Worm (Caenorhabditis elegans): Measurements from ENCODE around the gene math-38.

The math-38 gene

DNA sequence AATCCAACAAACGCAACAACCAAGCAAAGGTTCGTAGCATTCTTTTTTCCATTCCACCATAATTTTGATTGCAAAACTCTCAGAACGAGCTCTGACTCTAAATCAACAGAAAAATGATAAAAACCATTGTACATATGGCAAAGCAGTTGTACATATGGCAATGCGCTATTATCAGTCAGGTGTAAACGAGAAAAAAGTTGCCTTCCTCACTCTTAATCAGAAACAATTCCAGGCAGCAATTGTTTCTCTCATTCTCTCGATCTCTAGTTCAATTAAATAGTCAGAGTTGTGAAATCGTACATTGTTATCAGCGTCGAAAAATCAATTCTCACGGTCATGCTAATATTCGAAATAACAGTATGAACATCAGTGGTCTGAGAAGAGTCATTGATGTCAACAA lies 42.0 kb upstream of the math-38 start:
- TF ChIP-seq K02D7.2 (tag; optimal IDR thresholded peaks at IDR 0.05) (no peak), elt-2 (tag; optimal IDR thresholded peaks at IDR 0.05) (peak; percentile 46), tbx-2 (tag; optimal IDR thresholded peaks at IDR 0.05) (no peak), hlh-30 (tag; optimal IDR thresholded peaks at IDR 0.05; ENCODE audit: insufficient read depth) (no peak)

DNA sequence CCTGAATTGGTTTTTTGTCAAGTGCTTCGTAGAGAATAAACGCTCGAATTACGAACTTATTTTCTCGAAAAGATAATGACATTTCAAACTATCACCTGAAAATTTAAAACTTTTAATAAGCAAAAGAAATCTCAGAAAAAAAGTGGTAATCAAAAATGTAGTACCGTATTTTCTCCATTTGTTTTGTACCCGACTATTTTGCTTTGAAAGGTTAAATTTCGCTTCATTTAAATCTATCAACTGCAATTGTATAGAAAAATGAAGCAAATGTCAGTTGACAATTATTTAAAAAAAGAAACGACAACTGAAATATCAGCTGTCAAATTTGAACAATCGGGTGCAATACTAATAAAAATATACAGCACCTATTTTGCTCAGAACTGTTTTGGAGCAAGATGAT lies 41.4 kb upstream of the math-38 start, which contains the start of gene fbxa-158:
Gene fbxa-158 (minus strand): TSS at position 101 of the 400 bp plus-strand sequence.
- TF ChIP-seq hlh-13 (GFP tag; optimal IDR thresholded peaks at IDR 0.05), result no peak
- TF ChIP-seq ceh-24 (tag; optimal IDR thresholded peaks at IDR 0.05), result no peak
- no peak for TF ChIP-seq ceh-34 (tag; optimal IDR thresholded peaks at IDR 0.05)
- TF ChIP-seq ceh-19 (GFP tag; optimal IDR thresholded peaks at IDR 0.05), result no peak
- TF ChIP-seq sdc-2 (tag; optimal IDR thresholded peaks at IDR 0.05), result no peak
- TF ChIP-seq nfya-1 (tag; optimal IDR thresholded peaks at IDR 0.05), result no peak

DNA sequence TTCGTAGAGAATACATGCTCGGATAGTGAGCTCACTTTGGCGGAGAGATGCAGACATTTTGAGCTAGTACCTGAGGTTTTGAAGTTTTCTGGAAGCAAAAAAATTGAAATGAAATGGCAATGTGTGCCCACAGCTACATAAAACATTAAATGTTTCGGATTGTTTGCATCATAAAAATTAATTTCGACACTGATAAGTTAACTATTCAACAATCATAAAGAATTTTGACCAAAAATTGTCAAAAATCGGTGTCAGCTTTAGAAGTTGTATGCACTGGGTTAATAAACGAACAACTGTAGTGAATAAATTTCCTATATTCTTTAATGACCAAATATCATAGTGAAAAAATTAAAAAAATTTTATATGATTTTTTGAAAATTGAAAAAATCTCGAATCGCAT lies 39.2 kb upstream of the math-38 start, which contains the start of gene fbxa-166:
Gene fbxa-166 (minus strand): TSS at position 101 of the 400 bp plus-strand sequence.
- TF ChIP-seq C08G9.2 (tag; optimal IDR thresholded peaks at IDR 0.05) (no peak), ama-1 (optimal IDR thresholded peaks at IDR 0.05) (no peak), tbx-2 (tag; optimal IDR thresholded peaks at IDR 0.05) (no peak), ceh-34 (tag; optimal IDR thresholded peaks at IDR 0.05) (no peak)

DNA sequence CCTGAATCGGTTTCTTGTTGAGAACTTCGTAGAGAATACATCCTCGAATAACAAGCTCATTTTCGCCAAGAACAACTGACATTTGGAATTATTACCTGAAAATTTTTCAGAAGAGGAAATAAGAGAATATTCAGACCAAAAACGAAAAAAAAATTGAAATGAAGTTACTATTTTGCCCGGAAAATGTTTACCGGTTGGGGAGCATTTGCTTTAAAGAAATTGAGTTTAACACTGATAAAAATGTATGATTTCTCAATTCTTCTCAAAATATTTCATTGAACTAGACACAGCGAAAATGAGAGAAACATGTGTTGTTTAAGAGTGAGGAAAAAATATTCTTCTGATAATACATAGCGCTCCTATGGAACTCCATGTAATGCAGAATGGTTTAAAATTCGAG lies 36.6 kb upstream of the math-38 start, which contains the start of gene fbxa-165:
Gene fbxa-165 (minus strand): TSS at position 101 of the 400 bp plus-strand sequence.
- TF ChIP-seq dve-1 (tag; optimal IDR thresholded peaks at IDR 0.05) (no peak), tbx-7 (tag; optimal IDR thresholded peaks at IDR 0.05) (no peak), ceh-14 (tag; optimal IDR thresholded peaks at IDR 0.05) (no peak), npax-4 (tag; optimal IDR thresholded peaks at IDR 0.05) (no peak), elt-4 (tag; optimal IDR thresholded peaks at IDR 0.05) (no peak), unc-86 (tag; optimal IDR thresholded peaks at IDR 0.05) (no peak), syd-9 (tag; optimal IDR thresholded peaks at IDR 0.05) (no peak), sox-2 (GFP tag; IDR thresholded peaks at IDR 0.05) (no peak), ceh-19 (GFP tag; optimal IDR thresholded peaks at IDR 0.05) (no peak), F13H6.1 (tag; optimal IDR thresholded peaks at IDR 0.05) (no peak), K02D7.2 (tag; optimal IDR thresholded peaks at IDR 0.05) (no peak), nfya-1 (tag; optimal IDR thresholded peaks at IDR 0.05) (no peak), elt-2 (tag; optimal IDR thresholded peaks at IDR 0.05) (no peak)

DNA sequence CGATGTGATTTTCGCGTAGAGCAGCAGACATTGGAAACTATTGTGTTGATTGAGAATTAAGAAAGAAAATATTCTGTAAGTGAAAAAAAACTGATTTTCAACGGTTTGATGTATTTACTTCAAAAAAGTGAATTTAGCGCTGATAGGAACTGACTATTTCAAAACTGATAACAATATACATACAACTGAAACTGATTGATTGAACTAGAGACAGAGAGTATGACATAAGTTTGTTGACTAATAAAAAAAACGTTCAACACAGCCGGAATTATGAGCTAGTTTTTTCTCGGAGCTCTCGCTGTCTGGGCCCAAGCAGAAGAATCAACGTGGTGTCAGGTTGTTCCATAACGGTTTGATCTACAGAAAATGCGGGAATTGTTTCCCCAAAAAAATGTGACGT lies 34.2 kb upstream of the math-38 start, which contains the start of gene fbxa-164:
Gene fbxa-164 (minus strand): TSS at position 101 of the 400 bp plus-strand sequence.
- TF ChIP-seq hlh-30 (tag; optimal IDR thresholded peaks at IDR 0.05; ENCODE audit: insufficient read depth) (no peak), rnt-1 (tag; optimal IDR thresholded peaks at IDR 0.05) (no peak), ceh-18 (tag; optimal IDR thresholded peaks at IDR 0.05) (no peak), ref-2 (tag; optimal IDR thresholded peaks at IDR 0.05) (no peak), K09A11.1 (tag; optimal IDR thresholded peaks at IDR 0.05; ENCODE audit: insufficient read depth) (no peak), elt-4 (tag; optimal IDR thresholded peaks at IDR 0.05) (no peak), ceh-2 (tag; optimal IDR thresholded peaks at IDR 0.05) (no peak), dve-1 (tag; optimal IDR thresholded peaks at IDR 0.05) (no peak), unc-86 (tag; optimal IDR thresholded peaks at IDR 0.05) (no peak), ceh-31 (tag; optimal IDR thresholded peaks at IDR 0.05) (no peak), madf-2 (tag; optimal IDR thresholded peaks at IDR 0.05) (no peak)

DNA sequence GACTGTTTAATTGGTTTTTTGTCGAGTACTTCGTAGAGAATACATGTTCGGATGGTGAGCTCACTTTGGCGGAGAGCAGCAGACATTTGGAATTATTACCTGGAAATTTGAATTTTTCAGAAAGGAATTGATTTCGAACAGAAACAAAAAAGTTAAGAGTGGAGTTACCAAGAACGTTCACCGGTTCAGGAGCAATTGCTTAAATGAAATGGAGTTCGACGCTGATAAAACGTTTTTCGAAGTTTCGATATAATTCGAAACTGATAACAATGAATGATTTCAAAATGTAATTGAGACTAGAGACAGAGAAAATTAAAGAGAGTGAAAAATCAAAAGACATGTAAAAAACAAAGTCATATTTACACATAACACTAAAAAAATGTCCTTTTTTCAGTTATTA lies 30.8 kb upstream of the math-38 start, which contains the start of gene fbxa-163:
Gene fbxa-163 (minus strand): TSS at position 101 of the 400 bp plus-strand sequence.
- no peak for TF ChIP-seq gmeb-2 (tag; optimal IDR thresholded peaks at IDR 0.05)
- TF ChIP-seq ceh-18 (tag; optimal IDR thresholded peaks at IDR 0.05), result no peak
- no peak for TF ChIP-seq unc-42 (tag; optimal IDR thresholded peaks at IDR 0.05)
- TF ChIP-seq C08G9.2 (tag; optimal IDR thresholded peaks at IDR 0.05), result no peak
- no peak for TF ChIP-seq eyg-1 (tag; optimal IDR thresholded peaks at IDR 0.05)
- TF ChIP-seq ceh-19 (GFP tag; optimal IDR thresholded peaks at IDR 0.05), result no peak
- no peak for TF ChIP-seq ttx-3 (tag; optimal IDR thresholded peaks at IDR 0.05)
